Fruit fly (Drosophila melanogaster): Measurements from ENCODE around the gene Naa20A.

DNA sequence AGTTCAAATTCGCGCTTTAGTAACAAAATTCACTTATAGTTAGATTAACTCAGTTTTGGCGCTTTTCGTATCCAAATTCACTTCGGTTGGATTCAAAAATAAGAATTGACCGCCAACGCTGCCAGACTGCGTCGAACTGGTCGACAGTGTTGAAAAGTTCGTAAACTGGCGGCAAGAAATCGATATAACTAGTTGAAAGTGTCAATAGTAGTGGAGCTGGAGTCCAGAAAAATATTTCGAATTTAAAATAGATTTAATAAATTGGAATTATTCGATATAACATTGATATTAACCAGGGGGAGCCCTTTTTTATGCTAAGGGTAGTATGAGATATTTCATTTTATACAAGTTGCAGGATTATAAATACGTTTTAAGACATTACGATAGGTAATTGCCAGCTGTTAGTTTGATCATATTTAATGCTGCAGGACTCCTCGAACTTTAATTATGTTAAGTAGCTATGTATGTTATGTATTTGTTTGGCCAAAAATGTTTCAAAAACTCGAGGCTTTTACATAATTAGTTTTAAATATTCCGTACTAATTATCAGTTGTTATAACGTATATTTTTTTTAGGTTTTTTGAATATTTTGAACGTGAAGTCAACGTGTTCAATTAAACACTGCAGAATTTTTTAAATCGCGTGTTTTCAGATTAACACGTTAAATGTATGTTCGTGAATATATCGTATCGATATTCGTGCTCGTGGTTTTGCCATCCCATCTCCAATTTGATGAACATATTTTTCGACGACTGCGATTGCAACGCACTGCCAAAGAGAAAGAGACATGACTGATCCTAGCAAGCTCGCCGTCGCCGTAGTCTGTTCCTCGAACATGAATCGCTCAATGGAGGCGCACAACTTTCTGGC, 41.2 kb upstream of the Naa20A start, which contains the start of the genes CG14223 and Ssu72:
- TF ChIP-seq psq (GFP tag; optimal IDR thresholded peaks at IDR 0.05) (no peak), CG9705 (GFP tag; optimal IDR thresholded peaks at IDR 0.05) (no peak), rgr (GFP tag; optimal IDR thresholded peaks at IDR 0.05) (no peak), dmrt93B (GFP tag; optimal IDR thresholded peaks at IDR 0.05) (no peak), lola (GFP tag; optimal IDR thresholded peaks at IDR 0.05) (no peak), pan (optimal IDR thresholded peaks at IDR 0.05) (no peak), sv (GFP tag; optimal IDR thresholded peaks at IDR 0.05) (no peak), dsf (GFP tag; optimal IDR thresholded peaks at IDR 0.05; ENCODE audit: borderline replicate concordance) (no peak), Hr78 (GFP tag; optimal IDR thresholded peaks at IDR 0.05) (no peak), jim (GFP tag; optimal IDR thresholded peaks at IDR 0.05) (no peak)

Measured in whole organism, wandering third instar larva.